Worm (Caenorhabditis elegans) whole organism, L2 larva: ENCODE data around the gene D1054.10.

ENCODE experiments used
- ama-1 ChIP-seq: fragments of 150-350 bp; optimal IDR thresholded peaks from 2 replicates; lab custom pipeline; 2018; ENCODE audit warnings: inconsistent platforms
- blmp-1 ChIP-seq: sonication (generic microtip); optimal IDR thresholded peaks from 2 replicates; lab custom pipeline; 2017; ENCODE audit warnings: missing genetic modification characterization, mild to moderate bottlenecking, missing compliant biosample characterization, antibody characterized with exemption, moderate library complexity; ENCODE audit not compliant: insufficient read depth
- egl-27 ChIP-seq: sonication (generic microtip); optimal IDR thresholded peaks from 3 replicates; lab custom pipeline; 2017; ENCODE audit warnings: missing biosample characterization, missing genetic modification reagents, missing genetic modification characterization
- elt-1 ChIP-seq: fragments of 150-350 bp; optimal IDR thresholded peaks from 2 replicates; lab custom pipeline; 2014; ENCODE audit warnings: missing biosample characterization, missing genetic modification characterization
- lin-13 ChIP-seq: fragments of 150-350 bp; optimal IDR thresholded peaks from 2 replicates; lab custom pipeline; 2014; ENCODE audit warnings: missing biosample characterization, missing genetic modification reagents, missing genetic modification characterization
- mdl-1 ChIP-seq, 2 experiments: fragments of 150-350 bp in 1 of 2; sonication (generic microtip) in 1 of 2; optimal IDR thresholded peaks; 2 replicates each; lab custom pipeline; 2017; ENCODE audit warnings: missing biosample characterization in 2 of 2, missing genetic modification characterization in 2 of 2
- nhr-12 ChIP-seq: fragments of 150-350 bp; optimal IDR thresholded peaks from 2 replicates; lab custom pipeline; 2014; ENCODE audit warnings: missing biosample characterization, missing genetic modification characterization
- nhr-129 ChIP-seq: fragments of 150-350 bp; optimal IDR thresholded peaks from 2 replicates; lab custom pipeline; 2014; ENCODE audit warnings: missing biosample characterization, missing genetic modification characterization
- nhr-237 ChIP-seq: fragments of 150-350 bp; optimal IDR thresholded peaks from 2 replicates; lab custom pipeline; 2014; ENCODE audit warnings: missing biosample characterization, missing genetic modification characterization
- nhr-6 ChIP-seq: fragments of 150-350 bp; optimal IDR thresholded peaks from 2 replicates; lab custom pipeline; 2014; ENCODE audit warnings: missing biosample characterization, missing genetic modification characterization
- nhr-77 ChIP-seq: fragments of 150-350 bp; optimal IDR thresholded peaks from 2 replicates; lab custom pipeline; 2014; ENCODE audit warnings: missing biosample characterization, missing genetic modification characterization
- skn-1 ChIP-seq: sonication (generic microtip); optimal IDR thresholded peaks from 2 replicates; lab custom pipeline; 2017; ENCODE audit warnings: missing biosample characterization, missing genetic modification characterization
- unc-62 ChIP-seq: fragments of 150-350 bp; optimal IDR thresholded peaks from 2 replicates; lab custom pipeline; 2014; ENCODE audit warnings: missing biosample characterization, missing genetic modification reagents, missing genetic modification characterization
- zag-1 ChIP-seq: fragments of 150-350 bp; optimal IDR thresholded peaks from 2 replicates; lab custom pipeline; 2014; ENCODE audit warnings: missing biosample characterization, missing genetic modification characterization

- TF ChIP-seq skn-1 (tag; lab: Kevin White, UChicago) (no peak), nhr-77 (tag; lab: Kevin White, UChicago) (no peak), nhr-12 (tag; lab: Kevin White, UChicago) (no peak), blmp-1 (tag; lab: Kevin White, UChicago) (no peak), unc-62 (GFP tag; lab: Kevin White, UChicago) (no peak), nhr-129 (tag; lab: Kevin White, UChicago) (no peak), zag-1 (tag; lab: Kevin White, UChicago) (no peak), egl-27 (no peak), lin-13 (no peak), mdl-1 (tag; optimal IDR thresholded peaks at IDR 0.05; lab: Kevin White, UChicago) (no peak), nhr-6 (tag; lab: Kevin White, UChicago) (no peak), ama-1 (no peak), elt-1 (tag; lab: Kevin White, UChicago) (no peak), nhr-237 (tag; lab: Kevin White, UChicago) (no peak)
These were observed 24.2 kb upstream of the D1054.10 start for ce11 chrV:10816831-10817230.
